Worm (Caenorhabditis elegans) whole organism, early embryonic: Measurements from ENCODE around the gene F11A5.5.

Experiments
- B0310.2 ChIP-seq: sonication (generic microtip); optimal IDR thresholded peaks from 2 replicates; lab custom pipeline; 2016; ENCODE audit warnings: mild to moderate bottlenecking, missing genetic modification characterization, missing compliant biosample characterization
- F13C5.2 ChIP-seq: sonication (generic microtip); optimal IDR thresholded peaks from 2 replicates; lab custom pipeline; 2017; ENCODE audit warnings: mild to moderate bottlenecking, missing genetic modification characterization, inconsistent platforms, missing compliant biosample characterization
- aly-1 ChIP-seq: sonication (generic microtip); optimal IDR thresholded peaks from 2 replicates; lab custom pipeline; 2016; ENCODE audit warnings: missing genetic modification characterization, missing compliant biosample characterization
- ama-1 ChIP-seq: fragments of 150-350 bp; optimal IDR thresholded peaks from 2 replicates; lab custom pipeline; 2014
- ceh-13 ChIP-seq: fragments of 200-800 bp; sonication (Bioruptor generic); optimal IDR thresholded peaks from 2 replicates; lab custom pipeline; 2018; ENCODE audit warnings: mild to moderate bottlenecking, missing genetic modification characterization, missing compliant biosample characterization
- ceh-36 ChIP-seq: sonication (generic microtip); optimal IDR thresholded peaks from 2 replicates; lab custom pipeline; 2016; ENCODE audit warnings: missing genetic modification characterization, inconsistent platforms, missing compliant biosample characterization
- ets-7 ChIP-seq: sonication (generic microtip); optimal IDR thresholded peaks from 2 replicates; lab custom pipeline; 2016; ENCODE audit warnings: missing genotype, missing genetic modification characterization, missing compliant biosample characterization
- flt-1 ChIP-seq: fragments of 200-800 bp; sonication (Bioruptor generic); IDR thresholded peaks from 2 replicates; pipeline ENCODE4 v1.3.6; 2022; ENCODE audit warnings: missing genetic modification characterization, missing compliant biosample characterization
- hmbx-1 ChIP-seq: sonication (generic microtip); optimal IDR thresholded peaks from 2 replicates; lab custom pipeline; 2016; ENCODE audit warnings: mild to moderate bottlenecking, missing genetic modification characterization, missing compliant biosample characterization
- hmg-4 ChIP-seq: fragments of 200-800 bp; sonication (Bioruptor generic); optimal IDR thresholded peaks from 2 replicates; lab custom pipeline; 2018; ENCODE audit warnings: mild to moderate bottlenecking, missing genetic modification characterization, missing compliant biosample characterization
- hnd-1 ChIP-seq: sonication (generic microtip); optimal IDR thresholded peaks from 2 replicates; lab custom pipeline; 2016; ENCODE audit warnings: missing genetic modification characterization, missing compliant biosample characterization
- pes-1 ChIP-seq: fragments of 200-800 bp; sonication (Bioruptor generic); IDR thresholded peaks from 2 replicates; pipeline ENCODE4 v1.3.6; 2022; ENCODE audit warnings: missing genetic modification reagents, missing genetic modification characterization, missing compliant biosample characterization
- scrt-1 ChIP-seq: fragments of 200-800 bp; sonication (Bioruptor generic); IDR thresholded peaks from 2 replicates; pipeline ENCODE4 v1.3.6; 2022; ENCODE audit warnings: missing genetic modification characterization, missing compliant biosample characterization
- sea-1 ChIP-seq: fragments of 200-800 bp; sonication (Bioruptor generic); conservative IDR thresholded peaks from 2 replicates; pipeline ENCODE4 v1.3.6; 2022; ENCODE audit warnings: missing genetic modification characterization, missing compliant biosample characterization
- tbx-11 ChIP-seq: fragments of 200-800 bp; sonication (Bioruptor generic); IDR thresholded peaks from 2 replicates; pipeline ENCODE4 v1.3.6; 2022; ENCODE audit warnings: missing genetic modification characterization, missing compliant biosample characterization
- tbx-37 ChIP-seq: fragments of 200-800 bp; sonication (Bioruptor generic); conservative IDR thresholded peaks from 2 replicates; pipeline ENCODE4 v1.3.6; 2022; ENCODE audit warnings: missing genetic modification reagents, missing genetic modification characterization, missing compliant biosample characterization
- tra-4 ChIP-seq: sonication (generic microtip); optimal IDR thresholded peaks from 2 replicates; lab custom pipeline; 2017; ENCODE audit warnings: missing genetic modification characterization, missing compliant biosample characterization

The F11A5.5 gene

ce11 chrV:16213323-16213722, 15.2 kb downstream of the F11A5.5 start:
- TF ChIP-seq aly-1 (tag; lab: Kevin White, UChicago) (no peak), ceh-36 (tag; lab: Kevin White, UChicago) (no peak), flt-1 (GFP tag; lab: Robert Waterston, UW) (no peak)

- TF ChIP-seq ceh-36 (tag; lab: Kevin White, UChicago): no peak
- TF ChIP-seq ets-7 (tag; lab: Kevin White, UChicago): no peak
- no peak for TF ChIP-seq F13C5.2 (tag; lab: Kevin White, UChicago)
- no peak for TF ChIP-seq tra-4 (tag; lab: Kevin White, UChicago)
- no peak for TF ChIP-seq sea-1 (GFP tag; lab: Robert Waterston, UW)
- no peak for TF ChIP-seq hmbx-1 (tag; lab: Kevin White, UChicago)
- no peak for TF ChIP-seq hnd-1 (tag; lab: Kevin White, UChicago)
- no peak for TF ChIP-seq B0310.2
- no peak for TF ChIP-seq pes-1 (GFP tag; lab: Robert Waterston, UW)
- no peak for TF ChIP-seq aly-1 (tag; lab: Kevin White, UChicago)
- TF ChIP-seq ama-1 (lab: Kevin White, UChicago): no peak
- no peak for TF ChIP-seq ceh-13
- no peak for TF ChIP-seq tbx-11 (GFP tag; lab: Robert Waterston, UW)
- TF ChIP-seq tbx-37 (GFP tag; lab: Robert Waterston, UW): no peak
- TF ChIP-seq flt-1 (GFP tag; lab: Robert Waterston, UW): no peak
- no peak for TF ChIP-seq scrt-1 (GFP tag; lab: Robert Waterston, UW)
- no peak for TF ChIP-seq hmg-4 (GFP tag; lab: Kevin White, UChicago)
Measured at ce11 chrV:16214505-16214904, 16.4 kb downstream of the F11A5.5 start, which contains the start of gene F11A5.9. TSS of gene F11A5.9 (plus strand) at chrV:16214890.

- no peak for TF ChIP-seq ets-7 (tag; lab: Kevin White, UChicago)
Measured at ce11 chrV:16218522-16218921, 20.4 kb downstream of the F11A5.5 start, which contains the start of gene F11A5.15. TSS of gene F11A5.15 (minus strand) at chrV:16218622.

ce11 chrV:16218972-16219757, 21.0 kb downstream of the F11A5.5 start, which contains the start of gene glc-1:
TSS of gene glc-1 (plus strand) at chrV:16219634.
- TF ChIP-seq ets-7 (tag; lab: Kevin White, UChicago) (no peak), B0310.2 (no peak), hnd-1 (tag; lab: Kevin White, UChicago) (no peak), scrt-1 (GFP tag; lab: Robert Waterston, UW) (no peak), tra-4 (tag; lab: Kevin White, UChicago) (no peak), pes-1 (GFP tag; lab: Robert Waterston, UW) (no peak), hmbx-1 (tag; lab: Kevin White, UChicago) (no peak), flt-1 (GFP tag; lab: Robert Waterston, UW) (no peak), aly-1 (tag; lab: Kevin White, UChicago) (no peak), ama-1 (lab: Kevin White, UChicago) (no peak), F13C5.2 (tag; lab: Kevin White, UChicago) (no peak), sea-1 (GFP tag; lab: Robert Waterston, UW) (no peak), ceh-36 (tag; lab: Kevin White, UChicago) (no peak), hmg-4 (GFP tag; lab: Kevin White, UChicago) (no peak), tbx-37 (GFP tag; lab: Robert Waterston, UW) (no peak), tbx-11 (GFP tag; lab: Robert Waterston, UW) (no peak)

ce11 chrV:16220020-16220419, 21.9 kb downstream of the F11A5.5 start:
- TF ChIP-seq ama-1 (lab: Kevin White, UChicago) (no peak), tbx-11 (GFP tag; lab: Robert Waterston, UW) (no peak), scrt-1 (GFP tag; lab: Robert Waterston, UW) (no peak), ets-7 (tag; lab: Kevin White, UChicago) (no peak), ceh-13 (no peak), pes-1 (GFP tag; lab: Robert Waterston, UW) (no peak), hmg-4 (GFP tag; lab: Kevin White, UChicago) (no peak), B0310.2 (no peak), ceh-36 (tag; lab: Kevin White, UChicago) (no peak), hnd-1 (tag; lab: Kevin White, UChicago) (no peak), tra-4 (tag; lab: Kevin White, UChicago) (no peak), sea-1 (GFP tag; lab: Robert Waterston, UW) (no peak), flt-1 (GFP tag; lab: Robert Waterston, UW) (no peak), hmbx-1 (tag; lab: Kevin White, UChicago) (no peak), aly-1 (tag; lab: Kevin White, UChicago) (no peak), F13C5.2 (tag; lab: Kevin White, UChicago) (no peak), tbx-37 (GFP tag; lab: Robert Waterston, UW) (no peak)

- TF ChIP-seq hnd-1 (tag; lab: Kevin White, UChicago): no peak
- no peak for TF ChIP-seq ama-1 (lab: Kevin White, UChicago)
- no peak for TF ChIP-seq ets-7 (tag; lab: Kevin White, UChicago)
- no peak for TF ChIP-seq ceh-36 (tag; lab: Kevin White, UChicago)
- TF ChIP-seq hmbx-1 (tag; lab: Kevin White, UChicago): no peak
- TF ChIP-seq pes-1 (GFP tag; lab: Robert Waterston, UW): no peak
- no peak for TF ChIP-seq aly-1 (tag; lab: Kevin White, UChicago)
- no peak for TF ChIP-seq F13C5.2 (tag; lab: Kevin White, UChicago)
- no peak for TF ChIP-seq B0310.2
- TF ChIP-seq tra-4 (tag; lab: Kevin White, UChicago): no peak
- no peak for TF ChIP-seq flt-1 (GFP tag; lab: Robert Waterston, UW)
- TF ChIP-seq tbx-11 (GFP tag; lab: Robert Waterston, UW): no peak
- TF ChIP-seq ceh-13: no peak
- TF ChIP-seq scrt-1 (GFP tag; lab: Robert Waterston, UW): no peak
- no peak for TF ChIP-seq sea-1 (GFP tag; lab: Robert Waterston, UW)
- no peak for TF ChIP-seq tbx-37 (GFP tag; lab: Robert Waterston, UW)
- TF ChIP-seq hmg-4 (GFP tag; lab: Kevin White, UChicago): no peak
Measured at ce11 chrV:16224027-16224426, 25.9 kb downstream of the F11A5.5 start, which contains the start of gene stdh-2. TSS of gene stdh-2 (plus strand) at chrV:16224327.
